Fruit fly (Drosophila melanogaster) S2 (cell line): ENCODE measurements around the gene kibra.

Experiments used
- CG8478 ChIP-seq: fragments of >200 bp; optimal IDR thresholded peaks from 2 replicates; lab custom pipeline; 2018
- CTCF ChIP-seq, 2 experiments: fragments of >200 bp; optimal IDR thresholded peaks; 2 replicates each; lab custom pipeline; 2018

DNA sequence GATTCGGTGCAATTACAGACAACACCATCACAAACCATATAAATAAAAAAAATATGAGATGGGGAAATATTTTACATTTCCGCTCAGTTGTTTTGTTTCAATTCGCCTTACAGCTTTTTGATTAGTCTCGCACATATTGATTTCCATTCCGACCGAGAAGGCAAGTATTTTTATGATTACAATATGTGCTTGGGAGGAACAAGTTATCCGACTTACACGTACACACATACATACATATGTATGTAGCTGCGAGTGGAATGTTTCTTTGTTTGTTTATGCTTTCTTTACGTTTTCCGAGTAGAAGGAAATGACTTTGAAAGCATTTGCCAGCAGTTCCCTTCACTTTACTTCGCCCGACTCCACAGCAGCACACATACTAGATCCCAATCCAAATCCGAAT is 73.7 kb downstream of the kibra start:
- TF ChIP-seq CG8478 (lab: Kevin White, UChicago) (no peak), CTCF (optimal IDR thresholded peaks at IDR 0.05; lab: Kevin White, UChicago) (no peak)
